Fruit fly (Drosophila melanogaster): Measurements from ENCODE around the gene CG34155.

- TF ChIP-seq Gug (GFP tag; IDR thresholded peaks at IDR 0.05) (peak; percentile 51), CG16779 (tag; optimal IDR thresholded peaks at IDR 0.05) (peak; percentile 6), fd59A (GFP tag; optimal IDR thresholded peaks at IDR 0.05) (no peak), dac (GFP tag; optimal IDR thresholded peaks at IDR 0.05) (peak; percentile 45), CG6854 (GFP tag; optimal IDR thresholded peaks at IDR 0.05) (peak; percentile 19), CG15336 (GFP tag; IDR thresholded peaks at IDR 0.05) (peak; percentile 85), Sox14 (GFP tag; optimal IDR thresholded peaks at IDR 0.05) (peak; percentile 51), CG10631 (GFP tag; optimal IDR thresholded peaks at IDR 0.05) (peak; percentile 58), svp (GFP tag) (peak; percentile 66)
These were observed 27.9 kb downstream of the CG34155 start, which contains the start of gene tmod for dm6 chr3R:30531989-30532653.
